Fruit fly (Drosophila melanogaster): Measurements from ENCODE around the gene r2d2.

r2d2 gene

DNA sequence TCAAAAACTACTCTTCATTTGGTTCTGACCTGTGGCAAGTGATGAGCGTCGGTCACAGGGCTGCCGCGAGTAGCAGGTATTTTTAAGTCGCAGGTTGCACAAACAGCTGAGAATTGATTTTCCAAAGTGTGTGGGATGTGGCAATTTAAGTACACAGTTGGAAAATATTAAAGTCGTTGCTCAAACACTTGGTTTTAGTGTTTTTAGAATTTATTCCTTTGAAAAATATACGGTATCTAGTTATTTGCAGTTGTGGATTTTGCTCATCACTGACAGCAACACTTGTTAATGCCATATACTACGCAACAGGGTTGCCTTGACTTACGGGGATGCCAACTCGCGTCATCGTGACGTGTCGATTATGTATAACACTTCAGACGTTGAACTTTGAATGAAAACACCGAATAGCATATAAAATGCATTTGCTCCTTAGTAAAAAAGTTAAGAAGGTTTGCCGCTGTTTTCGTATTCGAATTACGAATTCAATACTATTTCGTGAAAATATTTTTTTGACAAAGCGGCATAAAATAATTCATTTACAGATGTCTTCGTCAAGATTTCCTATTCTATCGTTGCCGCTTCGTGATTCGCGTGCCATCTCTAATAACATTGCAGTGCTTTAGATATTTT is at the start of gene r2d2, which contains the start of gene Herp:
Gene r2d2 (plus strand): TSS at position 344 of the 630 bp plus-strand sequence.
Gene Herp (minus strand): TSS at position 255 of the 630 bp plus-strand sequence.
- peak; percentile 85 for TF ChIP-seq CG11902 (GFP tag; optimal IDR thresholded peaks at IDR 0.05)
- TF ChIP-seq CG11294 (GFP tag; IDR thresholded peaks at IDR 0.05): peak; percentile 84
- peak; percentile 86 for TF ChIP-seq pdm3 (GFP tag; optimal IDR thresholded peaks at IDR 0.05)
- peak; percentile 80 to 88 for TF ChIP-seq ss (GFP tag; optimal IDR thresholded peaks at IDR 0.05)
- peak; percentile 92 for TF ChIP-seq lz (GFP tag; optimal IDR thresholded peaks at IDR 0.05)
- TF ChIP-seq eg (GFP tag; IDR thresholded peaks at IDR 0.05): peak; percentile 84
- peak; percentile 73 for TF ChIP-seq CG4318 (GFP tag; optimal IDR thresholded peaks at IDR 0.05)
- peak; percentile 77 for TF ChIP-seq fd59A (GFP tag; optimal IDR thresholded peaks at IDR 0.05)
- peak; percentile 77 for TF ChIP-seq CG8632 (GFP tag; optimal IDR thresholded peaks at IDR 0.05)
- peak; percentile 92 for TF ChIP-seq CG31627 (GFP tag; optimal IDR thresholded peaks at IDR 0.05)
- peak; percentile 81 for TF ChIP-seq CG16779 (tag; optimal IDR thresholded peaks at IDR 0.05)
- TF ChIP-seq Ets21C (GFP tag; optimal IDR thresholded peaks at IDR 0.05): peak; percentile 86
- TF ChIP-seq spab (GFP tag; optimal IDR thresholded peaks at IDR 0.05): peak; percentile 65
- peak; percentile 84 for TF ChIP-seq CG32006 (GFP tag; optimal IDR thresholded peaks at IDR 0.05)
- TF ChIP-seq Sox14 (GFP tag; optimal IDR thresholded peaks at IDR 0.05): peak; percentile 89
- TF ChIP-seq acj6 (GFP tag; optimal IDR thresholded peaks at IDR 0.05): peak; percentile 90
- peak; percentile 87 for TF ChIP-seq CG3032 (tag; optimal IDR thresholded peaks at IDR 0.05)
- peak; percentile 76 for TF ChIP-seq CG11762 (GFP tag; optimal IDR thresholded peaks at IDR 0.05; ENCODE audit: insufficient read depth)
- peak; percentile 89 for TF ChIP-seq OdsH (GFP tag; optimal IDR thresholded peaks at IDR 0.05)
- TF ChIP-seq Eip78C (GFP tag): peak; percentile 92
- TF ChIP-seq Met (GFP tag; optimal IDR thresholded peaks at IDR 0.05): peak; percentile 90
- no peak for TF ChIP-seq Hr38 (GFP tag; optimal IDR thresholded peaks at IDR 0.05)
- TF ChIP-seq CG15336 (GFP tag; IDR thresholded peaks at IDR 0.05): peak; percentile 76; the same call in 1 of the 2 replicates
- peak; percentile 90 for TF ChIP-seq Hr39 (GFP tag; optimal IDR thresholded peaks at IDR 0.05)
- TF ChIP-seq dac (GFP tag; optimal IDR thresholded peaks at IDR 0.05): peak; percentile 80
- TF ChIP-seq Gug (GFP tag; IDR thresholded peaks at IDR 0.05): peak; percentile 86
- TF ChIP-seq Smox (GFP tag; optimal IDR thresholded peaks at IDR 0.05): no peak
- peak; percentile 88 for TF ChIP-seq CG10631 (GFP tag; optimal IDR thresholded peaks at IDR 0.05)
- TF ChIP-seq achi (GFP tag; optimal IDR thresholded peaks at IDR 0.05): peak; percentile 88
- peak; percentile 87 for TF ChIP-seq CG3919 (GFP tag; optimal IDR thresholded peaks at IDR 0.05)
- peak; percentile 77 for TF ChIP-seq Lpt (GFP tag; optimal IDR thresholded peaks at IDR 0.05)
- TF ChIP-seq CG9139 (GFP tag; optimal IDR thresholded peaks at IDR 0.05): peak; percentile 77
- peak; percentile 77 for TF ChIP-seq net (GFP tag; optimal IDR thresholded peaks at IDR 0.05)
- TF ChIP-seq CG6854 (GFP tag; optimal IDR thresholded peaks at IDR 0.05): peak; percentile 82
- peak; percentile 71 for TF ChIP-seq CG34406 (GFP tag; optimal IDR thresholded peaks at IDR 0.05)
- TF ChIP-seq svp (GFP tag): peak; percentile 99
- TF ChIP-seq CG6276 (GFP tag; optimal IDR thresholded peaks at IDR 0.05): no peak
- TF ChIP-seq fd85E (GFP tag; optimal IDR thresholded peaks at IDR 0.05): no peak
- no peak for TF ChIP-seq Eip93F (GFP tag; optimal IDR thresholded peaks at IDR 0.05)
- TF ChIP-seq CG10669 (GFP tag; optimal IDR thresholded peaks at IDR 0.05): peak; percentile 86
- peak; percentile 86 for TF ChIP-seq cyc (GFP tag; optimal IDR thresholded peaks at IDR 0.05)
- TF ChIP-seq Hr4 (GFP tag; optimal IDR thresholded peaks at IDR 0.05): peak; percentile 90
- TF ChIP-seq CG7368 (GFP tag; optimal IDR thresholded peaks at IDR 0.05): peak; percentile 84
- TF ChIP-seq Sox102F (GFP tag; optimal IDR thresholded peaks at IDR 0.05): peak; percentile 81
- peak; percentile 87 for TF ChIP-seq Eip75B (GFP tag; optimal IDR thresholded peaks at IDR 0.05)
- peak; percentile 83 for TF ChIP-seq CG6808 (GFP tag; optimal IDR thresholded peaks at IDR 0.05)
- peak; percentile 86 for TF ChIP-seq Ets96B (tag; optimal IDR thresholded peaks at IDR 0.05)
- TF ChIP-seq CG6792 (GFP tag; optimal IDR thresholded peaks at IDR 0.05): peak; percentile 84
- peak; percentile 87 for TF ChIP-seq topi (GFP tag; optimal IDR thresholded peaks at IDR 0.05)
- TF ChIP-seq Sox15 (GFP tag; optimal IDR thresholded peaks at IDR 0.05): peak; percentile 86
- peak; percentile 73 for TF ChIP-seq Blimp-1 (GFP tag; optimal IDR thresholded peaks at IDR 0.05)
